Fruit fly (Drosophila melanogaster) whole organism, larva: ENCODE measurements around the gene Cdc45.

Experiments
- noc ChIP-seq: fragments of 200-800 bp; sonication (Bioruptor generic); optimal IDR thresholded peaks from 3 replicates; lab custom pipeline; 2019; ENCODE audit warnings: missing biosample characterization, mild to moderate bottlenecking, missing genetic modification characterization, moderate library complexity

The Cdc45 gene

DNA sequence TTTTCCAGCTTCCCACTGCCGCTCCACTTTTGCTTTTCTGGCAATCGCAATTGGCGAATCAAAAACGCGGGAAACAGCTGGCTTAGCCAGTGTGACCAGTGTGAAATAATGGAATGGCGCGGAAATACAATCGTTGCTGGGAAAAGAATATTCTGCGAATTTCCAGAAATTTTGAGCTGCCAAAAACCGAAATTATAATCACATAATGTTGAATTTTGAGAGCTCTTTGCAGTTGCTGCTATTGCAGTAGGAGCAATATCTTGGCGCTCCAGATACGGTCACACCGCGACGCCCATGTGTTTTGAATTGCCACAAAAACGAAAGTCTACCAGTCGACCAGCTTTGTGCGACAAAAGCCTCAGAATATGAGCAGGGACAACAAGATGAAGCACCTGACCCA is at the start of gene Cdc45, which contains the start of gene Rpp21:
Cdc45 (minus strand) TSS at position 79 of the 400 bp plus-strand sequence.
Rpp21 (plus strand) TSS at position 281 of the 400 bp plus-strand sequence.
- no peak for TF ChIP-seq noc (tag; lab: Kevin White, UChicago)

- no peak for TF ChIP-seq noc (tag; lab: Kevin White, UChicago)
Measured at dm6 chrX:1063143-1063542, 32.8 kb upstream of the Cdc45 start.

DNA sequence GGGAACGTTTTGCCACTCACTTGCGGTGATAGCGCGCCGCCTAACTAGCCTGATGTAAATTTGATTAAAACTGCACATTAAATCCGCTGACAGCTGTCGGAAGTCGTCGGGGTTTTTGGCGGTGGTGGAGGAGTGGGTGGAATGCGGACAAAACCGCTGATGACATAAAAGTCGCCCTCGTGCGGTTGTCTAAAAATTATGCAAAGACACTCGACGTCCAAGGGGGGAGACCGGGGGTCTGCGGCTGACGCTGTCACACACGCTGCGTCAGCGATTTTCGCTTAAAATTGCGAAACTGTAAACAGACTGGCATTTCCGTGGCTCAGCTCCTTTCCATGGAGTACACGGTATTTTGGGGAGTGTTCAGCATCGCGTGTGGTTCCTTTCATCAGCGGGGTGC is 26.0 kb upstream of the Cdc45 start:
- TF ChIP-seq noc (tag; lab: Kevin White, UChicago), result no peak

DNA sequence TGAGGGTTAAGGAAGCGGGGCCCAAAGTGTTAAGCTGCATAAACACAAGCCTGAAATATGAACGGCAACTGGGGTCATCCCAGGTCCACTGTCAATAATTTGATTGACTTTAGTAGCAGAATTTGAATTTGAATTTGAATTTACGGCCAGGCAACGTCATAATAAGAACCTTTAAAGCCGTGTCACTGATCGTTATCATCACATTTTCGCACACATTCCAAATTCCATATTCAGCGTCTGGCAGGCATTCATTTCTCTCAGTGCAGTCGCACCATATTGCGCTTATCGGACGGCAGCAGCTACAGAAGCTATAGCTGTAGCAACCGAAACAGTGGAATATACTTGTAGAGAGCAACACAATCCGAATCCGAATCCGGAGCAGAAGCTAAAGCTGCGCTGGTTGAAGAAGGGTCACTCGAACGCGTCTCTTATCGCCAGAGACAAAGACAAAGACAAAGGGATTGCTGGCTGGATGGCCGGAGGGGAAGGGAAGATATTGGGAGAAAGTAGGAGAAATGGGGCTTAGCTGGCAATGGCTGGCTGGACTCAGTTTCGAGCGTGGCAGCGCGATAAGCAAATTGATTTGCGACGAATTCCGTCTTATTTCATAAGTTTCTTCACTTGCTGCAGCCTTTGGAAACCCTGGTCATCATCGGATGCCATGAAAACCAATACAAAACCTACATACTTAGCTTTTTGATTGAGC is 22.5 kb upstream of the Cdc45 start:
- TF ChIP-seq noc (tag; lab: Kevin White, UChicago), result peak; percentile 50

DNA sequence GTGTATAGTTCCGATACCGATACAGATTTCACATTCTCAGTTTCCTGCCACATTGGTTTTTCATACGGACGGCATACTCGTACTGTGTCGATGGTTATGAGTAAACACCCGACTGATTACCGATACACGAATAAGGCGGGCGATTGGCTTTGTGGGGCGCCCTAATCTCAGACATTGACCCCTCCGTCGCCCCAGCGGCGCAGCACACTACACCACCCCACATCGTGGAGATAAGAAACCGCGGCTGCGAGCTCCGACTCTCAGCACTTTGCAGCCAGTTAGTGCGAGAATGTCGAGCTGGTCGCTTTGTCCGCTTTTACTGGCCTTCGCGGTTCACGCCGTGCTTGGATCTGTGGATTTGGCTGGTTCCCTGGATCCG is 20.9 kb upstream of the Cdc45 start, which contains the start of gene CG14629:
CG14629 (plus strand) TSS at position 275 of the 379 bp plus-strand sequence.
- no peak for TF ChIP-seq noc (tag; lab: Kevin White, UChicago)

- TF ChIP-seq noc (tag; lab: Kevin White, UChicago), result peak; percentile 3
Measured at dm6 chrX:1050617-1051250, 20.4 kb upstream of the Cdc45 start.

DNA sequence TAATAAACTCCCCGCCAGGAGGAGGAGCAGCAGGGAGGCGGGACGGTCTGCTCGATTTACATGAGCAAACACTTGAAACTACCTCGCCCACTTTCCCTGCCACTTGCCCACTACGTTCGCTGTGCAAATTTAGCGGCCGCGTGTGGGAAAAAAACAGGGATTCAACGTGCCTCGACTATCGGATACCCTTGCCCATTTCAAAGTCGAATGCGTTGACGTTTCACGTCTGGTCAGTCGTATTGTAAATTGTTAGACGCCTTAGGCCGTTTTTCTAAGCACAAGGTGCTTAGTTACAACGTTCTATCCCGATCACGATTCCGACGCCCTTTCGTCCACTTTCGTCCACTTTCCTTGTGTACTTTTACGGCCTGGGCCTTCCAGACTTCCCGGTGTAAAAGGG is 17.3 kb upstream of the Cdc45 start:
- no peak for TF ChIP-seq noc (tag; lab: Kevin White, UChicago)

DNA sequence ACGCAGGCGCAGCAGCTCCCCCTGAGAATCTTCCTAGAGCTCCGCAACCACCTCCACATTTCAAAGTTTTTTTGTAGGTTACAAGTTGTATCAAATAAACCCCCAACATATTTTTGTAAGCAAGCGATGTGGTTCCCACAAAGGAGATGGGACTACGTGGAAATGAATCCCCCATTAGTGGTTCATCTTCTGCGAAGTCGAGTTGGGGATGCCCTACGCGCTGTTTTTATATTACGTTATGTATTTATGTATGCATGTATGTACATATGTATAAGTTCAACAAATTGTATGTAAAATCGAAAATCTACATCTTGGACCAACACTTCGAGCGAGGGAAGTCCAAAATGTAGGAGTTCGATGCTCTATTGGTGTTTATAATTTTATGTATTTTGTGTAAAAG is 15.6 kb upstream of the Cdc45 start, which contains the start of gene CG42259:
CG42259 (plus strand) TSS at position 301 of the 400 bp plus-strand sequence.
- no peak for TF ChIP-seq noc (tag; lab: Kevin White, UChicago)

DNA sequence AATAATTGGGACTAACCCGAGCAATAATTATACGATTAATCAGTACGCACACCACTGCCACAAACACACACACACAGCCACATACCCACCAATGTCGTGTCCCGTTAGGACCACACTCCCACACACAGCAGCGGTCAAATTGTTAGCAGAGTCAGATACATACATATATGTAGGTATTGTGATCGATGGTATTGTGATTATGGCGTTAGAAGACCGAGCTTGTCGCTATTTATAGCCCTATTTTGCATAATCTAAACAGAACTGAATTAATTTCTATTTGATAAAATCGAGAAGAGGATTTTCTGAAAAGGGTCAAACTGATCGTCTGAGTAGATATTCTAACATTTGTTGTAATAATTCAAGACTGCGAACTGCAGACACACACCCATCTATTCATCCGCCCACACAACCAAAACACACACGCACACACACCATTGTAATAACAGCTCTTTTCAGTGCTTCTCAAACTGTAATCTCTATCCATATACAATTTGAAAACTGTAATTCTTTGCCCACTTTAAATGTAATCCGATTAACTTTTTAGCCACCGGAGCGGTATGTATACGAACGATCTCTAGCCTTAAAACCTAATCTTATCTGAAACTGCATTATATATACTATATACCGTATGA is 11.2 kb upstream of the Cdc45 start:
- TF ChIP-seq noc (tag; lab: Kevin White, UChicago), result peak; percentile 40

- no peak for TF ChIP-seq noc (tag; lab: Kevin White, UChicago)
Measured at dm6 chrX:1033066-1033465, 2.7 kb upstream of the Cdc45 start.

dm6 chrX:1031196-1031595 is 840 bp upstream of the Cdc45 start, which contains the start of gene CG14630:
Gene CG14630, plus strand, starts transcription at chrX:1031496.
- TF ChIP-seq noc (tag; lab: Kevin White, UChicago), result peak; percentile 38

- TF ChIP-seq noc (tag; lab: Kevin White, UChicago), result no peak
Measured at dm6 chrX:1026511-1026910, 3.8 kb downstream of the Cdc45 start, which contains the start of the genes CG32814, CG11638 and CG3021. Gene CG32814, minus strand, starts transcription at chrX:1026700. Gene CG11638, minus strand, starts transcription at chrX:1026703. Gene CG3021, plus strand, starts transcription at chrX:1026791.

DNA sequence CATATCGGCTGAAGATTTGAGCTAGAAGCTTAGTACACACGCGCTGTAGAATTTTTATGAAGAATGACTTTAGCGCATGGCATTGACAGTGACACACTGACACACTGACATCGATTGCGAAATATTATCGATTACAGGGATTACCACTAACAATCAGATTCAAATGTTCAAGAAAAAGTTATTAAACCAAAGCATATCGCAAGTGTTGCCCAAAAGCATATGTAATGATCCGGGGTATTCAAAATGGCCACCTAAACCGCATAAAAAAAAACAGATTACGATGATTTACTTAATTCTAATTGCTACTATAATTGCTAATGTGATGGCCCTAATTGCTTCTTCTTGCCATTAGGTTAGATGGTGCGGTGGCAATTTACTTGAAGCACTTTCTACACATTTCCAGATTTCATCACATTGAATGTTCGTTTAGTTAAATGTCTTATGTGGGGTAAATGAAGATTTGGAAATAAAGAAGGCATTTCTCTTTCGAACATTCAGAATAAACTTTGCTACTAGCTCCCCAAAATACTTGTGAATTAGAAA is 18.7 kb downstream of the Cdc45 start, which contains the start of the genes TfIIA-S-2 and CG14631:
TfIIA-S-2 (minus strand) TSS at position 101 of the 543 bp plus-strand sequence.
CG14631 (plus strand) TSS at position 493 of the 543 bp plus-strand sequence.
- no peak for TF ChIP-seq noc (tag; lab: Kevin White, UChicago)

DNA sequence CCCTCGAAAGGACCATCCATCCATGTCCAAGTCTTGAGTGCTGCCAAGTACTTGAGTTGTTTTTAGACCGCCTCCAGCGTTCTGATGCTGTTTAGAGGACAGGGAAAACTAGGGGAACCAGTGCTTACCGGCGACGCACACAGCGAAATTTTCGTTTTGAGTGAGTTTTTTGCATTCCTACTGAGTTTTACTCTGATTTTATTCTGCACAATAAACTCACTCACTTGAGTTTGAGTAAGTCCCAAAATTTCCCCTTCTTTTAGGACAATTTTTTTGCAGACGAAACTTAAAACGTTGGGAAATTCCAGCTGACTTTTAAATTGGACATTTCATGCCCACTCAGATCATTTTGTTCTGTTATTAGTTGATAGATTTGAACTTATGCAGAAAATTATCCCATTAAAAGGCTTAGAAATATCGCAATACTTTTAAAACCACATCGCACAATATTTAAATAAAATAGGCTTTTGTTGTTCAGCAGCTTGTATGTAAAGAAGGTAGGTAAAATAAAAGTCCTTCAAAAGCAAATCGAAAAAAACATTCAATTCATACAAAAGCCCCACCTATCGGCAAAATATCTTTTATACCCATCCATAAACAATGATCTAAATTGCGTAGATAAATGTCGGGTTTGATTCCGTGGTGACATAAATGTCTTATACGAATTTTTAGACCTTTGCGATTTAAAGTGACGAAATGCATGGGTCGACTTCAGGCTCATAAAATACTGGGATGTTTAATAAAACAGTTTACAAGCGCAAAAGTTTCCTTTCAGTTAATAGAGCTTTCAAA is 20.7 kb downstream of the Cdc45 start:
- no peak for TF ChIP-seq noc (tag; lab: Kevin White, UChicago)

DNA sequence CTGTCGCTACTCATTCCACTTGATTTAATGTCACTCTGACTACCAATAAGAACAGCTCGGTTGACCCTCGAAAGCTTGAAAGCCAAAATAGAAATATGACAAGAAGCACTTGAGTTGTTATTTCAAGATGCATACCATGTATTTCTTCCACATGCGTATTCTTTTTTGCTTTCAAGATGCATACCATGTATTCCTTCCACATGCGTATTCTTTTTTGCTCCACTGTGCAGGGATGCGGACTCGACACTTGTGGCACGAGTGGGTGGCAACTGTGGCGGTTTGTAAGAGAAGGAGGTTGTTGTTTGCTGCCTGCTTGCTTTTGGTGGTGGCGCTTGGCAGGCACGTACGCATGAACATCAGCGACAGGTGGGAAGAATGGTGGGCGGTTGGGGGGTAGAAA is 24.2 kb downstream of the Cdc45 start:
- TF ChIP-seq noc (tag; lab: Kevin White, UChicago), result no peak
